Fruit fly (Drosophila melanogaster) whole organism: ENCODE measurements around the gene velo.

Experiments used
- CG8478 ChIP-seq: fragments of >200 bp; optimal IDR thresholded peaks from 2 replicates; lab custom pipeline; 2018; ENCODE audit warnings: inconsistent platforms
- Dll ChIP-seq: fragments of >200 bp; optimal IDR thresholded peaks from 2 replicates; lab custom pipeline; 2017
- EcR ChIP-seq, 2 experiments: fragments of >200 bp; optimal IDR thresholded peaks; 2 replicates each; lab custom pipeline; 2017; ENCODE audit warnings: missing biosample characterization in 2 of 2, missing genetic modification characterization in 2 of 2, missing genetic modification reagents in 2 of 2
- pan ChIP-seq: fragments of >200 bp; optimal IDR thresholded peaks from 2 replicates; lab custom pipeline; 2017
- psq ChIP-seq: fragments of >200 bp; optimal IDR thresholded peaks from 2 replicates; lab custom pipeline; 2017
- usp ChIP-seq: fragments of >200 bp; optimal IDR thresholded peaks from 2 replicates; lab custom pipeline; 2017; ENCODE audit warnings: missing biosample characterization, missing genetic modification characterization, mixed read lengths

The velo gene

dm6 chr3L:6697353-6697752, 55.2 kb downstream of the velo start:
- TF ChIP-seq EcR (GFP tag; optimal IDR thresholded peaks at IDR 0.05; lab: Kevin White, UChicago) (no peak), usp (GFP tag; lab: Kevin White, UChicago) (no peak), pan (lab: Kevin White, UChicago) (no peak), CG8478 (lab: Kevin White, UChicago) (no peak), psq (lab: Kevin White, UChicago) (no peak), Dll (lab: Kevin White, UChicago) (no peak)
